Worm (Caenorhabditis elegans) whole organism, young adult: Measurements from ENCODE around the gene K04C2.8.

Source experiments
- D2030.7 ChIP-seq: fragments of 200-800 bp; sonication (Bioruptor generic); IDR thresholded peaks from 2 replicates; pipeline ENCODE4 v1.3.6; 2022; ENCODE audit warnings: missing genetic modification reagents, missing genetic modification characterization, missing compliant biosample characterization
- Y53F4B.3 ChIP-seq: fragments of 200-800 bp; sonication (Bioruptor generic); IDR thresholded peaks from 2 replicates; pipeline ENCODE4 v1.3.6; 2022; ENCODE audit warnings: missing genetic modification reagents, missing genetic modification characterization, missing compliant biosample characterization
- attf-5 ChIP-seq: fragments of 200-800 bp; sonication (Bioruptor generic); optimal IDR thresholded peaks from 2 replicates; lab custom pipeline; 2018; ENCODE audit warnings: mild to moderate bottlenecking, missing genetic modification characterization, missing compliant biosample characterization
- bed-1 ChIP-seq: fragments of 200-800 bp; sonication (Bioruptor generic); IDR thresholded peaks from 2 replicates; pipeline ENCODE4 v1.3.6; 2022; ENCODE audit warnings: missing genetic modification reagents, missing genetic modification characterization, missing compliant biosample characterization
- ets-4 ChIP-seq: fragments of 200-800 bp; sonication (Bioruptor generic); optimal IDR thresholded peaks from 2 replicates; lab custom pipeline; 2018; ENCODE audit warnings: mild to moderate bottlenecking, missing genetic modification characterization, missing compliant biosample characterization
- lag-1 ChIP-seq: fragments of 200-800 bp; sonication (Bioruptor generic); IDR thresholded peaks from 2 replicates; pipeline ENCODE4 v1.3.6; 2022; ENCODE audit warnings: missing genetic modification reagents, missing genetic modification characterization, missing compliant biosample characterization
- lsy-27 ChIP-seq: sonication (generic microtip); optimal IDR thresholded peaks from 2 replicates; lab custom pipeline; 2017; ENCODE audit warnings: missing genetic modification characterization, mild to moderate bottlenecking, missing compliant biosample characterization, antibody characterized with exemption, missing genotype, borderline replicate concordance; ENCODE audit not compliant: insufficient read depth
- sea-2 ChIP-seq: fragments of 200-800 bp; sonication (Bioruptor generic); IDR thresholded peaks from 2 replicates; pipeline ENCODE4 v1.3.6; 2022; ENCODE audit warnings: missing genetic modification characterization, missing compliant biosample characterization
- unc-62 ChIP-seq: fragments of 150-350 bp; optimal IDR thresholded peaks from 2 replicates; lab custom pipeline; 2014; ENCODE audit warnings: missing biosample characterization, missing genetic modification reagents, missing genetic modification characterization
- ztf-26 ChIP-seq: sonication (generic microtip); optimal IDR thresholded peaks from 2 replicates; lab custom pipeline; 2017; ENCODE audit warnings: missing genetic modification characterization, missing compliant biosample characterization
- ztf-3 ChIP-seq: fragments of 200-800 bp; sonication (Bioruptor generic); optimal IDR thresholded peaks from 2 replicates; lab custom pipeline; 2018; ENCODE audit warnings: mild to moderate bottlenecking, missing genetic modification characterization, missing compliant biosample characterization

ce11 chrIII:6904468-6904867, 34.4 kb downstream of the K04C2.8 start:
- TF ChIP-seq ztf-3 (no peak), lag-1 (no peak), bed-1 (GFP tag; lab: Robert Waterston, UW) (no peak), D2030.7 (no peak), sea-2 (GFP tag; lab: Robert Waterston, UW) (no peak), ets-4 (GFP tag; lab: Kevin White, UChicago) (no peak), Y53F4B.3 (GFP tag; lab: Robert Waterston, UW) (no peak), unc-62 (GFP tag; lab: Kevin White, UChicago) (no peak), lsy-27 (tag; lab: Kevin White, UChicago) (no peak), attf-5 (no peak), ztf-26 (tag; lab: Kevin White, UChicago) (no peak)
